Fruit fly (Drosophila melanogaster) ovary, adult (tissue): ENCODE data around the gene Proc-R.
A peak's percentile ranks its signal among the peaks of the same experiment; 100 is the strongest.

Experiments used
- CG17801 ChIP-seq: fragments of 200-800 bp; optimal IDR thresholded peaks from 2 replicates; lab custom pipeline; 2019; ENCODE audit warnings: missing biosample characterization, mild to moderate bottlenecking, missing genetic modification characterization, moderate library complexity; ENCODE audit not compliant: partially characterized antibody

The Proc-R gene

dm6 chrX:4686723-4687122 is 21.0 kb upstream of the Proc-R start, which contains the start of gene Pp2C1:
Gene Pp2C1, minus strand, starts transcription at chrX:4686903.
- TF ChIP-seq CG17801 (GFP tag; lab: Kevin White, UChicago), result no peak

dm6 chrX:4687778-4688399 is 19.8 kb upstream of the Proc-R start, which contains the start of gene ctp:
Gene ctp, plus strand, starts transcription at chrX:4687800.
- TF ChIP-seq CG17801 (GFP tag; lab: Kevin White, UChicago), result peak; percentile 81

- no peak for TF ChIP-seq CG17801 (GFP tag; lab: Kevin White, UChicago)
Observed at dm6 chrX:4690767-4691166, 16.9 kb upstream of the Proc-R start.

- no peak for TF ChIP-seq CG17801 (GFP tag; lab: Kevin White, UChicago)
Observed at dm6 chrX:4691226-4691625, 16.5 kb upstream of the Proc-R start.

- no peak for TF ChIP-seq CG17801 (GFP tag; lab: Kevin White, UChicago)
Observed at dm6 chrX:4692963-4693362, 14.8 kb upstream of the Proc-R start.

- TF ChIP-seq CG17801 (GFP tag; lab: Kevin White, UChicago), result no peak
Observed at dm6 chrX:4694104-4694503, 13.6 kb upstream of the Proc-R start.

- TF ChIP-seq CG17801 (GFP tag; lab: Kevin White, UChicago), result no peak
Observed at dm6 chrX:4699370-4699769, 8.3 kb upstream of the Proc-R start.

dm6 chrX:4699775-4700174 is 7.9 kb upstream of the Proc-R start:
- TF ChIP-seq CG17801 (GFP tag; lab: Kevin White, UChicago), result no peak

dm6 chrX:4702118-4702517 is 5.6 kb upstream of the Proc-R start, which contains the start of gene Pdha:
Gene Pdha, plus strand, starts transcription at chrX:4702284.
- no peak for TF ChIP-seq CG17801 (GFP tag; lab: Kevin White, UChicago)

dm6 chrX:4702804-4703414 is 4.8 kb upstream of the Proc-R start:
- TF ChIP-seq CG17801 (GFP tag; lab: Kevin White, UChicago), result no peak

- no peak for TF ChIP-seq CG17801 (GFP tag; lab: Kevin White, UChicago)
Observed at dm6 chrX:4705009-4705408, 2.7 kb upstream of the Proc-R start, which contains the start of gene CG7024. Gene CG7024, plus strand, starts transcription at chrX:4705309.

dm6 chrX:4762267-4762666 is 54.6 kb downstream of the Proc-R start:
- TF ChIP-seq CG17801 (GFP tag; lab: Kevin White, UChicago), result no peak

dm6 chrX:4770037-4770436 is 62.3 kb downstream of the Proc-R start, which contains the start of gene CG15472:
Gene CG15472, minus strand, starts transcription at chrX:4770137.
- TF ChIP-seq CG17801 (GFP tag; lab: Kevin White, UChicago), result no peak

dm6 chrX:4771488-4771887 is 63.8 kb downstream of the Proc-R start, which contains the start of gene Klf15:
Gene Klf15, minus strand, starts transcription at chrX:4771588.
- no peak for TF ChIP-seq CG17801 (GFP tag; lab: Kevin White, UChicago)

- no peak for TF ChIP-seq CG17801 (GFP tag; lab: Kevin White, UChicago)
Observed at dm6 chrX:4777275-4777674, 69.6 kb downstream of the Proc-R start, which contains the start of gene CG2871. Gene CG2871, minus strand, starts transcription at chrX:4777375.
